Fruit fly (Drosophila melanogaster) whole organism, embryonic: ENCODE measurements around the gene CG6652.

Experiments used
- Adf1 ChIP-seq: fragments of 200-800 bp; sonication (Bioruptor generic); IDR thresholded peaks from 2 replicates; pipeline ENCODE4 v1.3.6; 2022; ENCODE audit warnings: missing biosample characterization, missing genetic modification characterization
- Asciz ChIP-seq: fragments of 200-800 bp; sonication (Bioruptor generic); optimal IDR thresholded peaks from 2 replicates; lab custom pipeline; 2017; ENCODE audit warnings: missing biosample characterization, mild to moderate bottlenecking, missing genetic modification characterization, missing genetic modification reagents
- Atf3 ChIP-seq: fragments of 200-800 bp; sonication (Bioruptor generic); optimal IDR thresholded peaks from 3 replicates; lab custom pipeline; 2016; ENCODE audit warnings: missing biosample characterization, missing genetic modification characterization
- BEAF-32 ChIP-seq: fragments of 200-800 bp; sonication (Bioruptor generic); optimal IDR thresholded peaks from 3 replicates; lab custom pipeline; 2017; ENCODE audit warnings: missing biosample characterization, missing genetic modification characterization, mild to moderate bottlenecking, moderate library complexity, missing genetic modification reagents
- CG10431 ChIP-seq: fragments of 200-800 bp; sonication (Bioruptor generic); optimal IDR thresholded peaks from 3 replicates; lab custom pipeline; 2018; ENCODE audit warnings: missing biosample characterization, mild to moderate bottlenecking, missing genetic modification characterization
- CG10462 ChIP-seq: fragments of 200-800 bp; sonication (Bioruptor generic); optimal IDR thresholded peaks from 2 replicates; lab custom pipeline; 2016; ENCODE audit warnings: missing biosample characterization, missing genetic modification characterization
- CG11456 ChIP-seq: fragments of 200-800 bp; sonication (Bioruptor generic); IDR thresholded peaks from 3 replicates; pipeline ENCODE4 v1.3.6; 2022; ENCODE audit warnings: missing biosample characterization, missing genetic modification characterization
- CG14667 ChIP-seq: fragments of 200-800 bp; sonication (Bioruptor generic); IDR thresholded peaks from 2 replicates; pipeline ENCODE4 v1.3.6; 2022; ENCODE audit warnings: missing biosample characterization, missing genetic modification characterization
- CG15514 ChIP-seq: fragments of 200-800 bp; sonication (Bioruptor generic); optimal IDR thresholded peaks from 3 replicates; lab custom pipeline; 2017; ENCODE audit warnings: missing biosample characterization, missing genetic modification characterization, mild to moderate bottlenecking, moderate library complexity, missing genetic modification reagents
- CG17328 ChIP-seq: fragments of 200-800 bp; sonication (Bioruptor generic); IDR thresholded peaks from 2 replicates; pipeline ENCODE4 v1.3.6; 2022; ENCODE audit warnings: missing biosample characterization, missing genetic modification characterization
- CG17359 ChIP-seq: fragments of 200-800 bp; sonication (Bioruptor generic); optimal IDR thresholded peaks from 3 replicates; lab custom pipeline; 2018; ENCODE audit warnings: missing biosample characterization, mild to moderate bottlenecking, missing genetic modification characterization, moderate library complexity
- CG17802 ChIP-seq: fragments of 200-800 bp; sonication (Bioruptor generic); optimal IDR thresholded peaks from 2 replicates; lab custom pipeline; 2018; ENCODE audit warnings: missing biosample characterization, mild to moderate bottlenecking, missing genetic modification characterization, moderate library complexity
- CG2875 ChIP-seq: fragments of 200-800 bp; sonication (Bioruptor generic); optimal IDR thresholded peaks from 2 replicates; lab custom pipeline; 2017; ENCODE audit warnings: missing biosample characterization, mild to moderate bottlenecking, missing genetic modification characterization, missing genetic modification reagents
- CG2889 ChIP-seq: fragments of 200-800 bp; sonication (Bioruptor generic); IDR thresholded peaks from 3 replicates; pipeline ENCODE4 v1.3.6; 2022; ENCODE audit warnings: missing biosample characterization, missing genetic modification characterization
- CG3995 ChIP-seq: fragments of 200-800 bp; sonication (Bioruptor generic); optimal IDR thresholded peaks from 3 replicates; lab custom pipeline; 2016; ENCODE audit warnings: missing biosample characterization, missing genetic modification characterization
- CG6654 ChIP-seq: fragments of 200-800 bp; sonication (Bioruptor generic); optimal IDR thresholded peaks from 2 replicates; lab custom pipeline; 2017; ENCODE audit warnings: missing biosample characterization, mild to moderate bottlenecking, missing genetic modification characterization
- CG6689 ChIP-seq: fragments of 200-800 bp; sonication (Bioruptor generic); IDR thresholded peaks from 2 replicates; pipeline ENCODE4 v1.3.6; 2022; ENCODE audit warnings: missing biosample characterization, missing genetic modification characterization
- CG7556 ChIP-seq: fragments of 200-800 bp; sonication (Bioruptor generic); optimal IDR thresholded peaks from 2 replicates; lab custom pipeline; 2017; ENCODE audit warnings: missing biosample characterization, mild to moderate bottlenecking, missing genetic modification characterization
- CG7745 ChIP-seq: fragments of 200-800 bp; sonication (Bioruptor generic); optimal IDR thresholded peaks from 2 replicates; lab custom pipeline; 2018; ENCODE audit warnings: missing biosample characterization, mild to moderate bottlenecking, missing genetic modification characterization, moderate library complexity
- CG7786 ChIP-seq: fragments of 200-800 bp; sonication (Bioruptor generic); optimal IDR thresholded peaks from 2 replicates; lab custom pipeline; 2016; ENCODE audit warnings: missing biosample characterization, missing genetic modification characterization
- CG7963 ChIP-seq: fragments of 200-800 bp; sonication (Bioruptor generic); IDR thresholded peaks from 3 replicates; pipeline ENCODE4 v1.3.6; 2022; ENCODE audit warnings: missing biosample characterization, missing genetic modification characterization; ENCODE audit not compliant: partially characterized antibody
- CG8290 ChIP-seq, 3 experiments: fragments of 200-800 bp; sonication (Bioruptor generic); optimal IDR thresholded peaks; 2 replicates each; lab custom pipeline; 2016 to 2019; ENCODE audit warnings: missing biosample characterization in 3 of 3, missing genetic modification characterization in 3 of 3, mild to moderate bottlenecking in 2 of 3, moderate library complexity in 1 of 3
- Camta ChIP-seq: fragments of 200-800 bp; sonication (Bioruptor generic); optimal IDR thresholded peaks from 2 replicates; lab custom pipeline; 2016; ENCODE audit warnings: missing biosample characterization, missing genetic modification characterization
- CoRest ChIP-seq: fragments of 200-800 bp; sonication (Bioruptor generic); optimal IDR thresholded peaks from 3 replicates; lab custom pipeline; 2018; ENCODE audit warnings: missing biosample characterization, mild to moderate bottlenecking, missing genetic modification characterization, moderate library complexity
- D19B ChIP-seq: fragments of 200-800 bp; sonication (Bioruptor generic); optimal IDR thresholded peaks from 2 replicates; lab custom pipeline; 2017; ENCODE audit warnings: missing biosample characterization, mild to moderate bottlenecking, missing genetic modification characterization
- Doc3 ChIP-seq: fragments of 200-800 bp; sonication (Bioruptor generic); IDR thresholded peaks from 3 replicates; pipeline ENCODE4 v1.3.6; 2022; ENCODE audit warnings: missing biosample characterization, missing genetic modification characterization; ENCODE audit not compliant: partially characterized antibody
- H2.0 ChIP-seq: fragments of 200-800 bp; sonication (Bioruptor generic); IDR thresholded peaks from 2 replicates; pipeline ENCODE4 v1.3.6; 2022; ENCODE audit warnings: missing biosample characterization, missing genetic modification characterization
- HmgZ ChIP-seq: fragments of 200-800 bp; sonication (Bioruptor generic); optimal IDR thresholded peaks from 2 replicates; lab custom pipeline; 2018; ENCODE audit warnings: missing biosample characterization, mild to moderate bottlenecking, missing genetic modification characterization
- Hr51 ChIP-seq, 2 experiments: fragments of 200-800 bp; sonication (Bioruptor generic); optimal IDR thresholded peaks; 2 replicates in 1 of 2; 3 replicates in 1 of 2; lab custom pipeline; 2016 to 2018; ENCODE audit warnings: missing biosample characterization in 2 of 2, missing genetic modification characterization in 2 of 2, mild to moderate bottlenecking in 1 of 2, moderate library complexity in 1 of 2
- Lhr ChIP-seq: fragments of 200-800 bp; sonication (Bioruptor generic); optimal IDR thresholded peaks from 3 replicates; lab custom pipeline; 2017; ENCODE audit warnings: mild to moderate bottlenecking, missing biosample characterization, missing genetic modification reagents, missing genetic modification characterization
- Lim3 ChIP-seq: fragments of 200-800 bp; sonication (Bioruptor generic); IDR thresholded peaks from 2 replicates; pipeline ENCODE4 v1.3.6; 2022; ENCODE audit warnings: missing biosample characterization, missing genetic modification characterization
- Neu2 ChIP-seq: fragments of 200-800 bp; sonication (Bioruptor generic); optimal IDR thresholded peaks from 3 replicates; lab custom pipeline; 2016; ENCODE audit warnings: missing biosample characterization, missing genetic modification characterization, borderline replicate concordance
- Oaz ChIP-seq: fragments of 200-800 bp; sonication (Bioruptor generic); IDR thresholded peaks from 2 replicates; pipeline ENCODE4 v1.3.6; 2022; ENCODE audit warnings: missing biosample characterization, missing genetic modification characterization
- Oli ChIP-seq: fragments of 200-800 bp; sonication (Bioruptor generic); optimal IDR thresholded peaks from 2 replicates; lab custom pipeline; 2018; ENCODE audit warnings: missing biosample characterization, mild to moderate bottlenecking, missing genetic modification characterization, moderate library complexity
- Opbp ChIP-seq: fragments of 200-800 bp; sonication (Bioruptor generic); IDR thresholded peaks from 3 replicates; pipeline ENCODE4 v1.3.6; 2022; ENCODE audit warnings: missing biosample characterization, missing genetic modification characterization; ENCODE audit not compliant: partially characterized antibody
- Side ChIP-seq: fragments of 200-800 bp; sonication (Bioruptor generic); optimal IDR thresholded peaks from 2 replicates; lab custom pipeline; 2016; ENCODE audit warnings: missing biosample characterization, missing genetic modification characterization
- ap ChIP-seq: fragments of 200-800 bp; sonication (Bioruptor generic); IDR thresholded peaks from 2 replicates; pipeline ENCODE4 v1.3.6; 2022; ENCODE audit warnings: missing biosample characterization, missing genetic modification characterization
- chif ChIP-seq, 2 experiments: fragments of 200-800 bp; sonication (Bioruptor generic); optimal IDR thresholded peaks; 3 replicates each; lab custom pipeline; 2016; ENCODE audit warnings: missing biosample characterization in 2 of 2, missing genetic modification characterization in 2 of 2
- ftz-f1 ChIP-seq: fragments of 200-800 bp; sonication (Bioruptor generic); optimal IDR thresholded peaks from 2 replicates; lab custom pipeline; 2016; ENCODE audit warnings: missing biosample characterization, missing genetic modification characterization
- gcm2 ChIP-seq: fragments of 200-800 bp; sonication (Bioruptor generic); optimal IDR thresholded peaks from 2 replicates; lab custom pipeline; 2016; ENCODE audit warnings: missing biosample characterization, missing genetic modification characterization
- ind ChIP-seq: fragments of 200-800 bp; sonication (Bioruptor generic); optimal IDR thresholded peaks from 3 replicates; lab custom pipeline; 2016; ENCODE audit warnings: missing biosample characterization, missing genetic modification characterization
- ken ChIP-seq: fragments of 200-800 bp; sonication (Bioruptor generic); IDR thresholded peaks from 3 replicates; pipeline ENCODE4 v1.3.6; 2022; ENCODE audit warnings: missing biosample characterization, missing genetic modification characterization
- pnt ChIP-seq: fragments of 200-800 bp; sonication (Bioruptor generic); optimal IDR thresholded peaks from 3 replicates; lab custom pipeline; 2016; ENCODE audit warnings: missing biosample characterization, missing genetic modification characterization
- scrt ChIP-seq: fragments of 200-800 bp; sonication (Bioruptor generic); optimal IDR thresholded peaks from 2 replicates; lab custom pipeline; 2018; ENCODE audit warnings: missing biosample characterization, mild to moderate bottlenecking, missing genetic modification characterization, moderate library complexity
- sens-2 ChIP-seq: fragments of 200-800 bp; sonication (Bioruptor generic); IDR thresholded peaks from 2 replicates; pipeline ENCODE4 v1.3.6; 2022; ENCODE audit warnings: missing biosample characterization, missing genetic modification characterization
- so ChIP-seq: fragments of 200-800 bp; sonication (Bioruptor generic); IDR thresholded peaks from 3 replicates; pipeline ENCODE4 v1.3.6; 2022; ENCODE audit warnings: missing biosample characterization, missing genetic modification characterization
- sug ChIP-seq: fragments of 200-800 bp; optimal IDR thresholded peaks from 2 replicates; lab custom pipeline; 2019; ENCODE audit warnings: missing biosample characterization, mild to moderate bottlenecking, missing genetic modification characterization, moderate library complexity
- unc-4 ChIP-seq: fragments of 200-800 bp; sonication (Bioruptor generic); IDR thresholded peaks from 2 replicates; pipeline ENCODE4 v1.3.6; 2022; ENCODE audit warnings: missing biosample characterization, missing genetic modification characterization; ENCODE audit not compliant: partially characterized antibody
- usp ChIP-seq: fragments of >200 bp; optimal IDR thresholded peaks from 2 replicates; lab custom pipeline; 2017; ENCODE audit warnings: missing biosample characterization, missing genetic modification characterization
- vnd ChIP-seq: fragments of 200-800 bp; sonication (Bioruptor generic); IDR thresholded peaks from 3 replicates; pipeline ENCODE4 v1.3.6; 2022; ENCODE audit warnings: missing biosample characterization, missing genetic modification characterization; ENCODE audit not compliant: partially characterized antibody

Gene CG6652

dm6 chr3L:16984813-16985387, 37.8 kb downstream of the CG6652 start (continued):
- TF ChIP-seq sens-2 (0 out of 2 replicates have a peak, but pooled peaks have one; percentile 30), Camta (GFP tag; lab: Kevin White, UChicago) (no peak), scrt (GFP tag; lab: Kevin White, UChicago) (no peak), Asciz (no peak), CG2875 (GFP tag; lab: Kevin White, UChicago) (no peak), CG7786 (no peak), CG10431 (GFP tag; lab: Kevin White, UChicago) (no peak), HmgZ (tag; lab: Kevin White, UChicago) (peak; percentile 19), Oaz (no peak), CG3995 (no peak), Opbp (GFP tag; lab: Robert Waterston, UW) (no peak), Adf1 (no peak), sug (peak; percentile 65), ftz-f1 (no peak), CG17802 (tag; lab: Kevin White, UChicago) (no peak), so (GFP tag; lab: Robert Waterston, UW) (no peak), CG6654 (GFP tag; lab: Kevin White, UChicago) (no peak), Lhr (GFP tag; lab: Kevin White, UChicago) (no peak), Doc3 (GFP tag; lab: Robert Waterston, UW) (no peak), D19B (GFP tag; lab: Kevin White, UChicago) (peak; percentile 16), H2.0 (no peak), CG17359 (tag; lab: Kevin White, UChicago) (no peak), CG2889 (GFP tag; lab: Robert Waterston, UW) (no peak), CG6689 (GFP tag; lab: Robert Waterston, UW) (no peak), CG14667 (no peak), Atf3 (no peak), usp (GFP tag; lab: Kevin White, UChicago) (no peak), CG7745 (tag; lab: Kevin White, UChicago) (no peak), vnd (GFP tag; lab: Robert Waterston, UW) (peak; percentile 53; the same call in 2 of the 3 replicates), CG17328 (GFP tag; lab: Robert Waterston, UW) (no peak), Lim3 (peak; percentile 29; the same call in 1 of the 2 replicates), CoRest (tag; lab: Kevin White, UChicago) (no peak), CG7556 (GFP tag; lab: Kevin White, UChicago) (no peak), ap (GFP tag; lab: Robert Waterston, UW) (no peak), CG11456 (GFP tag; lab: Robert Waterston, UW) (no peak), Neu2 (GFP tag; lab: Kevin White, UChicago) (no peak), CG15514 (GFP tag; lab: Kevin White, UChicago) (no peak), unc-4 (GFP tag; lab: Robert Waterston, UW) (no peak), ken (GFP tag; lab: Robert Waterston, UW) (no peak), CG7963 (no peak), Hr51 (GFP tag; optimal IDR thresholded peaks at IDR 0.05; lab: Kevin White, UChicago) (no peak), gcm2 (no peak), Side (GFP tag; lab: Kevin White, UChicago) (no peak), CG8290 (GFP tag; optimal IDR thresholded peaks at IDR 0.05; lab: Kevin White, UChicago) (no peak), CG8290 (tag; optimal IDR thresholded peaks at IDR 0.05; lab: Kevin White, UChicago) (no peak), BEAF-32 (GFP tag; lab: Kevin White, UChicago) (no peak), Oli (no peak), pnt (GFP tag; lab: Kevin White, UChicago) (no peak), ind (no peak), CG10462 (GFP tag; lab: Kevin White, UChicago) (no peak), chif (GFP tag; optimal IDR thresholded peaks at IDR 0.05; lab: Kevin White, UChicago) (no peak)
